Fruit fly (Drosophila melanogaster) whole organism, embryonic: ENCODE measurements around the gene CG15529.

ENCODE experiments used
- BtbVII ChIP-seq: fragments of 200-800 bp; sonication (Bioruptor generic); optimal IDR thresholded peaks from 3 replicates; lab custom pipeline; 2017; ENCODE audit warnings: missing biosample characterization, mild to moderate bottlenecking, missing genetic modification characterization
- CG10431 ChIP-seq: fragments of 200-800 bp; sonication (Bioruptor generic); optimal IDR thresholded peaks from 3 replicates; lab custom pipeline; 2018; ENCODE audit warnings: missing biosample characterization, mild to moderate bottlenecking, missing genetic modification characterization
- CG10543 ChIP-seq: fragments of 200-800 bp; sonication (Bioruptor generic); optimal IDR thresholded peaks from 3 replicates; lab custom pipeline; 2017; ENCODE audit warnings: missing biosample characterization, mild to moderate bottlenecking, missing genetic modification characterization, moderate library complexity
- CG12071 ChIP-seq: fragments of 200-800 bp; sonication (Bioruptor generic); optimal IDR thresholded peaks from 3 replicates; lab custom pipeline; 2018; ENCODE audit warnings: missing biosample characterization, mild to moderate bottlenecking, missing genetic modification characterization
- CG12769 ChIP-seq: fragments of 200-800 bp; sonication (Bioruptor generic); optimal IDR thresholded peaks from 2 replicates; lab custom pipeline; 2019; ENCODE audit warnings: missing biosample characterization, mild to moderate bottlenecking, missing genetic modification characterization, moderate library complexity
- CG13624 ChIP-seq: fragments of 200-800 bp; sonication (Bioruptor generic); optimal IDR thresholded peaks from 2 replicates; lab custom pipeline; 2016; ENCODE audit warnings: missing biosample characterization, missing genetic modification characterization
- CG17568 ChIP-seq: fragments of 200-800 bp; sonication (Bioruptor generic); optimal IDR thresholded peaks from 2 replicates; lab custom pipeline; 2018; ENCODE audit warnings: missing biosample characterization, mild to moderate bottlenecking, missing genetic modification characterization, moderate library complexity
- CG17912 ChIP-seq: fragments of 200-800 bp; sonication (Bioruptor generic); optimal IDR thresholded peaks from 2 replicates; lab custom pipeline; 2018; ENCODE audit warnings: missing biosample characterization, mild to moderate bottlenecking, missing genetic modification characterization
- CG18619 ChIP-seq: fragments of 200-800 bp; sonication (Bioruptor generic); optimal IDR thresholded peaks from 3 replicates; lab custom pipeline; 2017; ENCODE audit warnings: missing biosample characterization, mild to moderate bottlenecking, missing genetic modification characterization
- CG2875 ChIP-seq: fragments of 200-800 bp; sonication (Bioruptor generic); optimal IDR thresholded peaks from 2 replicates; lab custom pipeline; 2017; ENCODE audit warnings: missing biosample characterization, mild to moderate bottlenecking, missing genetic modification characterization, missing genetic modification reagents
- CG30431 ChIP-seq: fragments of 200-800 bp; sonication (Bioruptor generic); optimal IDR thresholded peaks from 2 replicates; lab custom pipeline; 2017; ENCODE audit warnings: missing biosample characterization, missing genetic modification characterization
- CG32772 ChIP-seq: fragments of 200-800 bp; sonication (Bioruptor generic); IDR thresholded peaks from 2 replicates; pipeline ENCODE4 v1.3.6; 2022; ENCODE audit warnings: missing biosample characterization, missing genetic modification characterization
- CG3726 ChIP-seq: fragments of 200-800 bp; sonication (Bioruptor generic); IDR thresholded peaks from 3 replicates; pipeline ENCODE4, ENCODE4 v1.3.6; 2022; ENCODE audit warnings: missing biosample characterization, missing genetic modification characterization
- CG3847 ChIP-seq: fragments of 200-800 bp; sonication (Bioruptor generic); IDR thresholded peaks from 2 replicates; pipeline ENCODE4 v1.3.6; 2022; ENCODE audit warnings: missing biosample characterization, missing genetic modification characterization
- CG6654 ChIP-seq: fragments of 200-800 bp; sonication (Bioruptor generic); optimal IDR thresholded peaks from 2 replicates; lab custom pipeline; 2017; ENCODE audit warnings: missing biosample characterization, mild to moderate bottlenecking, missing genetic modification characterization
- CG6813 ChIP-seq: fragments of 200-800 bp; sonication (Bioruptor generic); optimal IDR thresholded peaks from 2 replicates; lab custom pipeline; 2017; ENCODE audit warnings: missing biosample characterization, missing genetic modification characterization, mild to moderate bottlenecking, moderate library complexity, missing genetic modification reagents
- CG7963 ChIP-seq: fragments of 200-800 bp; sonication (Bioruptor generic); IDR thresholded peaks from 3 replicates; pipeline ENCODE4 v1.3.6; 2022; ENCODE audit warnings: missing biosample characterization, missing genetic modification characterization; ENCODE audit not compliant: partially characterized antibody
- CG8281 ChIP-seq: fragments of 200-800 bp; sonication (Bioruptor generic); optimal IDR thresholded peaks from 2 replicates; lab custom pipeline; 2018; ENCODE audit warnings: missing biosample characterization, mild to moderate bottlenecking, missing genetic modification characterization, moderate library complexity
- CoRest ChIP-seq: fragments of 200-800 bp; sonication (Bioruptor generic); optimal IDR thresholded peaks from 3 replicates; lab custom pipeline; 2018; ENCODE audit warnings: missing biosample characterization, mild to moderate bottlenecking, missing genetic modification characterization, moderate library complexity
- Deaf1 ChIP-seq: fragments of 200-800 bp; optimal IDR thresholded peaks from 3 replicates; lab custom pipeline; 2019; ENCODE audit warnings: missing biosample characterization, mild to moderate bottlenecking, missing genetic modification characterization, moderate library complexity
- Dek ChIP-seq: fragments of 200-800 bp; sonication (Bioruptor generic); optimal IDR thresholded peaks from 3 replicates; lab custom pipeline; 2019; ENCODE audit warnings: missing biosample characterization, mild to moderate bottlenecking, missing genetic modification characterization, moderate library complexity
- Dref ChIP-seq: fragments of 200-800 bp; sonication (Bioruptor generic); IDR thresholded peaks from 2 replicates; pipeline ENCODE4 v1.3.6; 2022; ENCODE audit warnings: missing biosample characterization, missing genetic modification characterization
- Fer2 ChIP-seq: fragments of 200-800 bp; sonication (Bioruptor generic); optimal IDR thresholded peaks from 2 replicates; lab custom pipeline; 2018; ENCODE audit warnings: missing biosample characterization, mild to moderate bottlenecking, missing genetic modification characterization, moderate library complexity
- H15 ChIP-seq: fragments of 200-800 bp; sonication (Bioruptor generic); IDR thresholded peaks from 3 replicates; pipeline ENCODE4 v1.3.6; 2022; ENCODE audit warnings: missing biosample characterization, missing genetic modification characterization
- Hey ChIP-seq: fragments of 200-800 bp; sonication (Bioruptor generic); optimal IDR thresholded peaks from 3 replicates; lab custom pipeline; 2018; ENCODE audit warnings: missing biosample characterization, mild to moderate bottlenecking, missing genetic modification characterization
- Hmr ChIP-seq: fragments of 200-800 bp; sonication (Bioruptor generic); optimal IDR thresholded peaks from 3 replicates; lab custom pipeline; 2017; ENCODE audit warnings: mild to moderate bottlenecking, missing biosample characterization, missing genetic modification reagents, missing genetic modification characterization
- MBD-R2 ChIP-seq: fragments of 200-800 bp; sonication (Bioruptor generic); IDR thresholded peaks from 2 replicates; pipeline ENCODE4 v1.3.6; 2022; ENCODE audit warnings: missing biosample characterization, missing genetic modification characterization
- PHDP ChIP-seq: fragments of 200-800 bp; sonication (Bioruptor generic); optimal IDR thresholded peaks from 3 replicates; lab custom pipeline; 2018; ENCODE audit warnings: missing biosample characterization, mild to moderate bottlenecking, missing genetic modification characterization, moderate library complexity
- Rfx ChIP-seq: fragments of 200-800 bp; sonication (Bioruptor generic); IDR thresholded peaks from 2 replicates; pipeline ENCODE4 v1.3.6; 2022; ENCODE audit warnings: missing biosample characterization, missing genetic modification characterization
- Six4 ChIP-seq: fragments of 200-800 bp; sonication (Bioruptor generic); optimal IDR thresholded peaks from 2 replicates; lab custom pipeline; 2016; ENCODE audit warnings: missing biosample characterization, missing genetic modification characterization
- Spps ChIP-seq: fragments of 200-800 bp; sonication (Bioruptor generic); optimal IDR thresholded peaks from 2 replicates; lab custom pipeline; 2018; ENCODE audit warnings: missing biosample characterization, mild to moderate bottlenecking, missing genetic modification characterization
- aop ChIP-seq: fragments of 200-800 bp; sonication (Bioruptor generic); IDR thresholded peaks from 2 replicates; pipeline ENCODE4 v1.3.6; 2022; ENCODE audit warnings: missing biosample characterization, missing genetic modification characterization
- bcd ChIP-seq: fragments of 200-800 bp; sonication (Bioruptor generic); optimal IDR thresholded peaks from 2 replicates; lab custom pipeline; 2017; ENCODE audit warnings: missing biosample characterization, mild to moderate bottlenecking, missing genetic modification characterization
- esg ChIP-seq: fragments of 200-800 bp; sonication (Bioruptor generic); conservative IDR thresholded peaks from 2 replicates; pipeline ENCODE4 v1.3.6; 2022; ENCODE audit warnings: missing biosample characterization, missing genetic modification characterization
- gcm2 ChIP-seq: fragments of 200-800 bp; sonication (Bioruptor generic); optimal IDR thresholded peaks from 2 replicates; lab custom pipeline; 2016; ENCODE audit warnings: missing biosample characterization, missing genetic modification characterization
- gem ChIP-seq: fragments of 200-800 bp; sonication (Bioruptor generic); optimal IDR thresholded peaks from 2 replicates; lab custom pipeline; 2019; ENCODE audit warnings: missing biosample characterization, mild to moderate bottlenecking, missing genetic modification characterization, moderate library complexity
- gro ChIP-seq: fragments of 200-800 bp; sonication (Bioruptor generic); optimal IDR thresholded peaks from 2 replicates; lab custom pipeline; 2016; ENCODE audit warnings: missing biosample characterization, missing genetic modification characterization
- hkb ChIP-seq, 2 experiments: fragments of 200-800 bp in 1 of 2; fragments of >200 bp in 1 of 2; sonication (Bioruptor generic) in 1 of 2; IDR thresholded peaks in 1 of 2; optimal IDR thresholded peaks in 1 of 2; 2 replicates each; pipeline versions ENCODE4 v1.3.6 to Lab custom; 2017 to 2022; ENCODE audit warnings: missing biosample characterization in 1 of 2, missing genetic modification characterization in 1 of 2
- ind ChIP-seq: fragments of 200-800 bp; sonication (Bioruptor generic); optimal IDR thresholded peaks from 3 replicates; lab custom pipeline; 2016; ENCODE audit warnings: missing biosample characterization, missing genetic modification characterization
- kni ChIP-seq: fragments of 200-800 bp; sonication (Bioruptor generic); optimal IDR thresholded peaks from 3 replicates; lab custom pipeline; 2017; ENCODE audit warnings: mild to moderate bottlenecking, missing biosample characterization, missing genetic modification reagents, missing genetic modification characterization
- pb ChIP-seq: fragments of 200-800 bp; sonication (Bioruptor generic); optimal IDR thresholded peaks from 3 replicates; lab custom pipeline; 2016; ENCODE audit warnings: missing biosample characterization, missing genetic modification characterization
- schlank ChIP-seq: fragments of 200-800 bp; sonication (Bioruptor generic); optimal IDR thresholded peaks from 2 replicates; lab custom pipeline; 2018; ENCODE audit warnings: missing biosample characterization, mild to moderate bottlenecking, missing genetic modification characterization
- scrt ChIP-seq: fragments of 200-800 bp; sonication (Bioruptor generic); optimal IDR thresholded peaks from 2 replicates; lab custom pipeline; 2018; ENCODE audit warnings: missing biosample characterization, mild to moderate bottlenecking, missing genetic modification characterization, moderate library complexity
- sens-2 ChIP-seq: fragments of 200-800 bp; sonication (Bioruptor generic); IDR thresholded peaks from 2 replicates; pipeline ENCODE4 v1.3.6; 2022; ENCODE audit warnings: missing biosample characterization, missing genetic modification characterization
- sug ChIP-seq: fragments of 200-800 bp; optimal IDR thresholded peaks from 2 replicates; lab custom pipeline; 2019; ENCODE audit warnings: missing biosample characterization, mild to moderate bottlenecking, missing genetic modification characterization, moderate library complexity
- tap ChIP-seq: fragments of 200-800 bp; optimal IDR thresholded peaks from 3 replicates; lab custom pipeline; 2019; ENCODE audit warnings: missing biosample characterization, mild to moderate bottlenecking, missing genetic modification characterization, moderate library complexity
- tio ChIP-seq: fragments of 200-800 bp; sonication (Bioruptor generic); optimal IDR thresholded peaks from 2 replicates; lab custom pipeline; 2017; ENCODE audit warnings: missing biosample characterization, missing genetic modification characterization, inconsistent platforms
- vnd ChIP-seq: fragments of 200-800 bp; sonication (Bioruptor generic); IDR thresholded peaks from 3 replicates; pipeline ENCODE4 v1.3.6; 2022; ENCODE audit warnings: missing biosample characterization, missing genetic modification characterization; ENCODE audit not compliant: partially characterized antibody

Gene CG15529

DNA sequence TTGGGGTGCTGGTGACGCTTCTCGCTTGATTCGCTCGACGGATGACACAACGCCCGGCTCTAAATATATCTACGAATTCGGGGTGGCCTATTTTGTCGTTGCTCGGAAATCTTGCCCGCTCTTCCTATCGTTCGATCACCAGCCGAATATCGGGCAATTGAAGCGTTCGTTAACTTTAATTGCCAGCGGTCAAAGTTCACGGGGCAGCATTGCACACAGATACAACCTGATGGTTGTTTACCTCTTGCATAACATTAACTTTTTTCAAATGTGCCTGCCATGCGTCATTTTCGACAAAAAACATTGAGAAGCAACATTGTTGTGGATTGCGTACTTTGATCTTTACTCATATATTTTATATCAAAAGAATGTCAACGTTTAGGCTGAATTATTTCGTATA is 45.9 kb downstream of the CG15529 start (continued):
- no peak for TF ChIP-seq Six4
- TF ChIP-seq sug (tag; lab: Kevin White, UChicago), result peak; percentile 3
- peak; percentile 68 for TF ChIP-seq CG12769

DNA sequence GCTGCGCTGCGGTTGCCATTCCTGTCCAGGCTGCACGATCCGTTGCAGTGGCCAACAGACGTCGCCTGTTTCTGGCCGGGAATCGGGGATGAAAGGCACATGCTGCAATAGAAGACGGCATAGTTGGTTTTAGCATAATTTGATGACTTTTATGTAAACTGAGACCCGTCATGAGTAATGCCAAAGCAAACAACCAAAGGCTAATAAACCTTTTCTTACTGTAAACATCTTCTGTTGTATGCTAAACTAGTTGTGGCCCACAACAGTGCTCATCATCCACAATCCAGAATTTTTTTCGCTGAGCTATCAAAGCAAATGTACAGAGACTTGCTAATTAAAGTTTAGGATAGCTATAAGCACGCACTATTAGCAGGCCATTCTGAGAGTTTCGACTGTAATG is 46.9 kb downstream of the CG15529 start:
- TF ChIP-seq CG6813 (GFP tag; lab: Kevin White, UChicago) (no peak), CG2875 (GFP tag; lab: Kevin White, UChicago) (no peak), CG8281 (no peak), kni (GFP tag; lab: Kevin White, UChicago) (peak; percentile 11), hkb (optimal IDR thresholded peaks at IDR 0.05; lab: Kevin White, UChicago) (no peak), hkb (GFP tag; IDR thresholded peaks at IDR 0.05; lab: Robert Waterston, UW) (no peak), ind (no peak), CG13624 (GFP tag; lab: Kevin White, UChicago) (no peak), CG6654 (GFP tag; lab: Kevin White, UChicago) (no peak), scrt (GFP tag; lab: Kevin White, UChicago) (peak; percentile 20), bcd (GFP tag; lab: Kevin White, UChicago) (peak; percentile 1), gcm2 (GFP tag; lab: Kevin White, UChicago) (no peak), Dek (tag; lab: Kevin White, UChicago) (peak; percentile 0), PHDP (tag; lab: Kevin White, UChicago) (peak; percentile 52), pb (GFP tag; lab: Kevin White, UChicago) (no peak), CG30431 (no peak), Spps (tag; lab: Kevin White, UChicago) (no peak), H15 (GFP tag; lab: Robert Waterston, UW) (no peak), Fer2 (tag; lab: Kevin White, UChicago) (peak; percentile 0), vnd (GFP tag; lab: Robert Waterston, UW) (no peak), Hey (tag; lab: Kevin White, UChicago) (peak; percentile 32), CG32772 (GFP tag; lab: Robert Waterston, UW) (no peak), CG10543 (peak; percentile 79), tio (GFP tag; lab: Kevin White, UChicago) (no peak), CG18619 (GFP tag; lab: Kevin White, UChicago) (peak; percentile 47), CG17912 (GFP tag; lab: Kevin White, UChicago) (no peak), BtbVII (GFP tag; lab: Kevin White, UChicago) (peak; percentile 20), Hmr (peak; percentile 79), CG3847 (0 out of 2 replicates have a peak, but pooled peaks have one; percentile 8), CG17568 (GFP tag; lab: Kevin White, UChicago) (no peak), CG12071 (GFP tag; lab: Kevin White, UChicago) (peak; percentile 43), CG3726 (no peak), MBD-R2 (peak; percentile 14; the same call in 1 of the 2 replicates), esg (GFP tag; lab: Robert Waterston, UW) (no peak), Dref (no peak), schlank (peak; percentile 49), CG10431 (GFP tag; lab: Kevin White, UChicago) (peak; percentile 42), sens-2 (GFP tag; lab: Robert Waterston, UW) (no peak), Deaf1 (tag; lab: Kevin White, UChicago) (no peak), CoRest (tag; lab: Kevin White, UChicago) (no peak), gem (tag; lab: Kevin White, UChicago) (peak; percentile 10), CG7963 (GFP tag; lab: Robert Waterston, UW) (no peak), gro (GFP tag; lab: Kevin White, UChicago) (no peak), Rfx (GFP tag; lab: Robert Waterston, UW) (peak; percentile 43; the same call in 1 of the 2 replicates), tap (no peak), aop (GFP tag; lab: Robert Waterston, UW) (no peak)
